Worm (Caenorhabditis elegans) whole organism, L1 larva: ENCODE measurements around the gene atf-4.

Experiments used
- aha-1 ChIP-seq: fragments of 150-350 bp; optimal IDR thresholded peaks from 2 replicates; lab custom pipeline; 2014; ENCODE audit warnings: missing biosample characterization, missing genetic modification characterization
- efl-1 ChIP-seq, 4 experiments: fragments of 150-350 bp; optimal IDR thresholded peaks in 3 of 4; peaks in 1 of 4; 1 replicate in 1 of 4; 2 replicates in 3 of 4; lab custom pipeline; 2014; ENCODE audit warnings: missing biosample characterization in 2 of 4, missing genetic modification characterization in 2 of 4, missing genetic modification reagents in 2 of 4
- hlh-4 ChIP-seq: sonication (generic microtip); optimal IDR thresholded peaks from 2 replicates; lab custom pipeline; 2016; ENCODE audit warnings: mild to moderate bottlenecking, missing genetic modification characterization, missing compliant biosample characterization
- isw-1 ChIP-seq: fragments of 200-800 bp; sonication (Bioruptor generic); IDR thresholded peaks from 2 replicates; pipeline ENCODE4 v1.3.6; 2022; ENCODE audit warnings: missing genetic modification characterization, missing compliant biosample characterization
- lin-35 ChIP-seq, 2 experiments: fragments of 150-350 bp; optimal IDR thresholded peaks; 2 replicates each; lab custom pipeline; 2014; ENCODE audit warnings: missing biosample characterization in 2 of 2, missing genetic modification characterization in 2 of 2, missing genetic modification reagents in 2 of 2
- lin-39 ChIP-seq: fragments of 150-350 bp; optimal IDR thresholded peaks from 2 replicates; lab custom pipeline; 2014; ENCODE audit warnings: missing biosample characterization, missing genetic modification reagents, missing genetic modification characterization
- sox-4 ChIP-seq: sonication (generic microtip); optimal IDR thresholded peaks from 2 replicates; lab custom pipeline; 2016; ENCODE audit warnings: missing genetic modification characterization, missing compliant biosample characterization
- sup-37 ChIP-seq: fragments of 200-800 bp; sonication (Bioruptor generic); optimal IDR thresholded peaks from 2 replicates; lab custom pipeline; 2018; ENCODE audit warnings: mild to moderate bottlenecking, missing genetic modification characterization, missing compliant biosample characterization
- zag-1 ChIP-seq: fragments of 150-350 bp; optimal IDR thresholded peaks from 2 replicates; lab custom pipeline; 2014; ENCODE audit warnings: missing biosample characterization, missing genetic modification characterization

- no peak for TF ChIP-seq sox-4
- no peak for TF ChIP-seq zag-1
- no peak for TF ChIP-seq lin-35 (GFP tag; optimal IDR thresholded peaks at IDR 0.05; lab: Kevin White, UChicago)
- TF ChIP-seq sup-37: no peak
- no peak for TF ChIP-seq efl-1 (optimal IDR thresholded peaks at IDR 0.05; lab: Kevin White, UChicago)
- TF ChIP-seq efl-1 (GFP tag; optimal IDR thresholded peaks at IDR 0.05 in 1 of 2; lab: Kevin White, UChicago): no peak
- no peak for TF ChIP-seq lin-39 (tag; lab: Kevin White, UChicago)
- no peak for TF ChIP-seq isw-1
- no peak for TF ChIP-seq aha-1
- TF ChIP-seq hlh-4: no peak
Measured at ce11 chrX:14844481-14844880, 33.9 kb upstream of the atf-4 start.
